Fruit fly (Drosophila melanogaster): ENCODE measurements around the gene Ir75c.

The Ir75c gene

DNA sequence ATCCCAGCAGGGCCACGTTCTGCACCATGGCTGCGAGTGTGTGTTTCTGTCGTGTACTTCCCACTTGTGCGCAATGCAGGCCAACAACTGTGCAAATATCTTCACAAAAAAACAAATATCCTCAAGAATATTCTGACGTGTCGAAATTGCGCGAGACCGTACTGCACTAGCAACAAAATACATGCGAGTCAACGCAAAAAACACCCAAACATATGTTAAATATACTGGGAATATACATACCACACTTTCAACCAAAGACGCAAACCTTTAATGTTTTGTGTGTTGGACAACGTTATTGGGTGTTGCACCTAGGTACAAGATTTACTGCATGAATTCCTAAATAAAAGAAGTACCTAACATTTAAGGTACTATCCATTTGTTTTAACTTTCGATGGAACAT lies 20.5 kb downstream of the Ir75c start, which contains the start of gene NUCB1 (continued):
- TF ChIP-seq CG14014 (GFP tag; IDR thresholded peaks at IDR 0.05) (0 out of 2 replicates have a peak, but pooled peaks have one; percentile 45), CG2889 (GFP tag; IDR thresholded peaks at IDR 0.05) (no peak), pfk (GFP tag; optimal IDR thresholded peaks at IDR 0.05) (peak; percentile 23), lbe (GFP tag; optimal IDR thresholded peaks at IDR 0.05) (no peak), MTF-1 (GFP tag; optimal IDR thresholded peaks at IDR 0.05; ENCODE audit: borderline replicate concordance) (peak; percentile 36), Trl (optimal IDR thresholded peaks at IDR 0.05) (no peak), Trl (GFP tag; optimal IDR thresholded peaks at IDR 0.05) (peak; percentile 36), GATAe (GFP tag; conservative IDR thresholded peaks at IDR 0.05) (no peak), CG10431 (GFP tag; optimal IDR thresholded peaks at IDR 0.05) (no peak), inv (GFP tag; IDR thresholded peaks at IDR 0.05; ENCODE audit: partially characterized antibody) (no peak), Stat92E (GFP tag; optimal IDR thresholded peaks at IDR 0.05) (peak in 1 of 3 experiments; percentile 23), seq (GFP tag; IDR thresholded peaks at IDR 0.05) (no peak), NC2α (GFP tag; optimal IDR thresholded peaks at IDR 0.05) (peak; percentile 30), CG9932 (GFP tag; IDR thresholded peaks at IDR 0.05) (peak; percentile 68), CG3995 (GFP tag; optimal IDR thresholded peaks at IDR 0.05) (peak; percentile 27), Aef1 (GFP tag; IDR thresholded peaks at IDR 0.05) (no peak), gsb-n (tag; optimal IDR thresholded peaks at IDR 0.05) (no peak), CG12391 (tag; optimal IDR thresholded peaks at IDR 0.05) (peak; percentile 59), abd-A (tag; optimal IDR thresholded peaks at IDR 0.05) (no peak), yki (optimal IDR thresholded peaks at IDR 0.05) (no peak), sens (GFP tag) (peak; percentile 79), az2 (GFP tag; optimal IDR thresholded peaks at IDR 0.05) (no peak), Antp (GFP tag; optimal IDR thresholded peaks at IDR 0.05) (peak; percentile 5), trem (tag; optimal IDR thresholded peaks at IDR 0.05) (peak; percentile 82), btn (GFP tag; optimal IDR thresholded peaks at IDR 0.05) (no peak), CG43689 (GFP tag; IDR thresholded peaks at IDR 0.05) (no peak), amos (GFP tag; IDR thresholded peaks at IDR 0.05; ENCODE audit: partially characterized antibody) (no peak), mirr (GFP tag; optimal IDR thresholded peaks at IDR 0.05) (peak; percentile 33), Sox102F (GFP tag; optimal IDR thresholded peaks at IDR 0.05) (no peak), CG17612 (GFP tag; IDR thresholded peaks at IDR 0.05) (no peak), pita (GFP tag; optimal IDR thresholded peaks at IDR 0.05) (peak; percentile 72), CG4820 (GFP tag; optimal IDR thresholded peaks at IDR 0.05) (peak; percentile 7), CG3847 (GFP tag; IDR thresholded peaks at IDR 0.05) (peak; percentile 80), Bgb (GFP tag; IDR thresholded peaks at IDR 0.05; ENCODE audit: partially characterized antibody) (peak; percentile 37; the same call in 1 of the 2 replicates), HHEX (GFP tag; optimal IDR thresholded peaks at IDR 0.05) (peak; percentile 48), YL-1 (GFP tag; optimal IDR thresholded peaks at IDR 0.05) (peak; percentile 82), CG3281 (GFP tag; optimal IDR thresholded peaks at IDR 0.05) (peak; percentile 39), tx (GFP tag; optimal IDR thresholded peaks at IDR 0.05) (peak; percentile 15), sug (tag; optimal IDR thresholded peaks at IDR 0.05) (no peak), ab (GFP tag; optimal IDR thresholded peaks at IDR 0.05) (no peak), CG31365 (tag; optimal IDR thresholded peaks at IDR 0.05) (no peak), CG33213 (GFP tag; optimal IDR thresholded peaks at IDR 0.05) (peak; percentile 79), CG13775 (GFP tag; optimal IDR thresholded peaks at IDR 0.05) (no peak), Dref (GFP tag; IDR thresholded peaks at IDR 0.05) (peak; percentile 38), Ets65A (GFP tag) (peak; percentile 92), CG8089 (GFP tag; optimal IDR thresholded peaks at IDR 0.05) (peak; percentile 7), CG5180 (GFP tag; optimal IDR thresholded peaks at IDR 0.05) (no peak), bbx (GFP tag; IDR thresholded peaks at IDR 0.05; ENCODE audit: partially characterized antibody) (no peak; the same call in 1 of the 2 replicates), CG17361 (GFP tag; IDR thresholded peaks at IDR 0.05) (no peak), CG14860 (GFP tag; IDR thresholded peaks at IDR 0.05; ENCODE audit: partially characterized antibody) (no peak), luna (GFP tag; optimal IDR thresholded peaks at IDR 0.05) (peak; percentile 26), sna (GFP tag; IDR thresholded peaks at IDR 0.05; ENCODE audit: partially characterized antibody) (no peak)

All from whole organism, embryonic.